Worm (Caenorhabditis elegans): ENCODE results near the gene C34F6.7.

C34F6.7 gene

DNA sequence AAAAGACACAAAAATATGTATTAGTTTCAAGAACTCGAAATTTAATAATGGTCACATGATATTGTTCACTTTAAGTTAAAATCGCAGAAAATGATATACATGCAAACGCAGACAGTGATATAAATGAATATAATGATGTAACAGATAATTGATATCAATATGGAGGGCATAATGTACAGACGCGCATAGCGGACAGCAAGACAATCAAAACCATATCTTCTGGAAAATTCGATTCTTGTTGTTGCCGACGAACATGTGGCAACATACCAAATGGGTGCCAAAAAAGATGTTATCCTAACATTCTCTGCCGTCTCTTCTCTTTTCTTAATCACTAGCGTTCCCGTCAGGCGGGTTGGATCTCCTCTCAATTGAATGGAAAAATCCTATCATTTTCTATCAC lies 24.8 kb downstream of the C34F6.7 start:
- TF ChIP-seq skn-1 (tag; optimal IDR thresholded peaks at IDR 0.05), result no peak
- no peak for TF ChIP-seq alr-1 (tag; optimal IDR thresholded peaks at IDR 0.05)
- no peak for TF ChIP-seq lin-39 (tag; optimal IDR thresholded peaks at IDR 0.05)
- TF ChIP-seq nhr-129 (tag; optimal IDR thresholded peaks at IDR 0.05), result no peak
- peak; percentile 21 for TF ChIP-seq sma-3 (GFP tag; optimal IDR thresholded peaks at IDR 0.05)
- TF ChIP-seq nhr-21 (tag; optimal IDR thresholded peaks at IDR 0.05), result peak; percentile 45

DNA sequence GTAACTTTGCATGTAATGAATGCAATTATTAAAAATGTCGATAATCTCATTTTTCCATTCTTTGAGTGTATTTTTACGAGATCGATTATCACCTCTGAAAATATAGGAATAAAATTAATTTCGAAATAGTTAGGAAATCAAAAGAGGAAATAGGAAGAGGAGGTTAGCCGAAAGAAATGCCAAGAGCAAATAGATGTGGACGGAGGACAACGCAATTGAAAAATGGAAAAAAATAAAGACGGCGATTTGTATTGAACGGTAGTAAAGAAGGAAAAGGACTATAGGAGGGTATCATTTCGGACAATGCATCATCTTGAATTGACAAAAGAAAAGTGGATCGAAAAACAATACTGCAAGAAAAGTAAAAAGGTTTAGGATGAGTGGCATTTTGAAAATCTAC lies 25.8 kb downstream of the C34F6.7 start, which contains the start of gene F13D2.1:
Gene F13D2.1, minus strand, starts transcription at position 101 of the 400 bp plus-strand sequence.
- TF ChIP-seq nhr-25 (tag; optimal IDR thresholded peaks at IDR 0.05) (no peak), ztf-4 (tag; optimal IDR thresholded peaks at IDR 0.05) (no peak), unc-55 (GFP tag; optimal IDR thresholded peaks at IDR 0.05) (no peak), nhr-21 (tag; optimal IDR thresholded peaks at IDR 0.05) (no peak), elt-1 (tag; optimal IDR thresholded peaks at IDR 0.05) (no peak), egl-27 (tag; optimal IDR thresholded peaks at IDR 0.05) (no peak), ama-1 (optimal IDR thresholded peaks at IDR 0.05) (no peak)

DNA sequence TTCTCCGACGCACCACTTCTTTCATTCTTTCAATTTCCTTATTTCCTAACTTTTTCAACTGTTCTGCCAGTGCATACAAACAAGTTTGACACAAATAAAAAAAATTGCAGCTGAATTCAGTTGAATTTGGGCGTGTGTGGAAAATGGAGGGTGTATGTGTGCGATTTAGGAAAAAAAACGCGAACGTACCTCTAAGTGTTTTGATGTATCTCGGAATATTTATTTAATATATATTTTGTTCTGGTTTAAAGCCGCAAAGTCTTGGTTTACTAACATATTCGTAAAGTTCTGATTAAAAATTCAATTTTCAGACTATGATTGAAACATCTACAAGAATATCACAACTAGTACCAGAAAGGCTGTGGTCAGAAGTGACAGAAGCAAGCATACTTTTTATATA lies 29.8 kb downstream of the C34F6.7 start, which contains the start of gene gnrr-7:
Gene gnrr-7, plus strand, starts transcription at position 301 of the 400 bp plus-strand sequence.
- TF ChIP-seq sma-3 (GFP tag; optimal IDR thresholded peaks at IDR 0.05) (no peak), fos-1 (tag; optimal IDR thresholded peaks at IDR 0.05) (no peak), F13H6.1 (tag; optimal IDR thresholded peaks at IDR 0.05) (no peak), C34F6.9 (tag; optimal IDR thresholded peaks at IDR 0.05) (no peak), ztf-11 (tag; optimal IDR thresholded peaks at IDR 0.05) (no peak), unc-62 (GFP tag; optimal IDR thresholded peaks at IDR 0.05) (no peak), alr-1 (tag; optimal IDR thresholded peaks at IDR 0.05) (no peak), crh-2 (tag; optimal IDR thresholded peaks at IDR 0.05) (no peak), lin-11 (tag; optimal IDR thresholded peaks at IDR 0.05) (no peak), aly-2 (tag; optimal IDR thresholded peaks at IDR 0.05) (no peak), ztf-1 (GFP tag; conservative IDR thresholded peaks at IDR 0.05) (no peak), blmp-1 (tag; optimal IDR thresholded peaks at IDR 0.05; ENCODE audit: insufficient read depth) (no peak), egl-27 (tag; optimal IDR thresholded peaks at IDR 0.05) (no peak), lin-39 (tag; optimal IDR thresholded peaks at IDR 0.05) (no peak), ceh-82 (tag; optimal IDR thresholded peaks at IDR 0.05) (no peak), nhr-10 (tag; optimal IDR thresholded peaks at IDR 0.05) (no peak), zag-1 (tag; optimal IDR thresholded peaks at IDR 0.05) (no peak)

DNA sequence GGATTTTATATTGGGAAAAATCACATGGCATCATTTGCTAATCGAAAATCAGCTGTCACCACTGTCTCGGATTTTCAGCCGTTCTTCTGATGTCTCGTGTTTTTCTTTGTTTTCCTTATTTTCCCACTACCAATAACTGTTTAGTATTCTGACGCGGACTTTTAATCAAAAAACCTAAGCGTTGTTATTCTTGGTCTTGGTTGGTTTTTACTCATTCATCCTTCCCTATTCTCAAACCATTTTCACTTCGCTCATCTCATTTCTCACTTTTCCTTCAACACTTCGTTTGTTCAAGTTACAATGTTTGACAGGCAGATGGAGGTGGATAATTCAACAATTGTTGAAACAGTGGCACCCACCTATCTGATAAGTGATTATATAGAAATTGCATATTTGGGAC lies 36.7 kb downstream of the C34F6.7 start, which contains the start of gene gnrr-6:
Gene gnrr-6, plus strand, starts transcription at position 301 of the 400 bp plus-strand sequence.
- TF ChIP-seq mab-5 (tag; optimal IDR thresholded peaks at IDR 0.05) (no peak), nhr-11 (tag; optimal IDR thresholded peaks at IDR 0.05) (no peak), unc-62 (GFP tag; optimal IDR thresholded peaks at IDR 0.05) (no peak), nhr-21 (tag; optimal IDR thresholded peaks at IDR 0.05) (no peak), ztf-4 (tag; optimal IDR thresholded peaks at IDR 0.05) (no peak), sem-4 (tag; optimal IDR thresholded peaks at IDR 0.05) (no peak), lin-13 (GFP tag; optimal IDR thresholded peaks at IDR 0.05) (no peak), lin-39 (tag; optimal IDR thresholded peaks at IDR 0.05) (no peak), aly-2 (tag; optimal IDR thresholded peaks at IDR 0.05) (no peak), sma-9 (GFP tag; optimal IDR thresholded peaks at IDR 0.05) (no peak), sma-9 (tag; optimal IDR thresholded peaks at IDR 0.05) (no peak), nhr-6 (tag; optimal IDR thresholded peaks at IDR 0.05) (no peak), nhr-12 (tag; optimal IDR thresholded peaks at IDR 0.05) (no peak), R02D3.7 (tag; optimal IDR thresholded peaks at IDR 0.05) (no peak), ceh-82 (tag; optimal IDR thresholded peaks at IDR 0.05) (no peak)

DNA sequence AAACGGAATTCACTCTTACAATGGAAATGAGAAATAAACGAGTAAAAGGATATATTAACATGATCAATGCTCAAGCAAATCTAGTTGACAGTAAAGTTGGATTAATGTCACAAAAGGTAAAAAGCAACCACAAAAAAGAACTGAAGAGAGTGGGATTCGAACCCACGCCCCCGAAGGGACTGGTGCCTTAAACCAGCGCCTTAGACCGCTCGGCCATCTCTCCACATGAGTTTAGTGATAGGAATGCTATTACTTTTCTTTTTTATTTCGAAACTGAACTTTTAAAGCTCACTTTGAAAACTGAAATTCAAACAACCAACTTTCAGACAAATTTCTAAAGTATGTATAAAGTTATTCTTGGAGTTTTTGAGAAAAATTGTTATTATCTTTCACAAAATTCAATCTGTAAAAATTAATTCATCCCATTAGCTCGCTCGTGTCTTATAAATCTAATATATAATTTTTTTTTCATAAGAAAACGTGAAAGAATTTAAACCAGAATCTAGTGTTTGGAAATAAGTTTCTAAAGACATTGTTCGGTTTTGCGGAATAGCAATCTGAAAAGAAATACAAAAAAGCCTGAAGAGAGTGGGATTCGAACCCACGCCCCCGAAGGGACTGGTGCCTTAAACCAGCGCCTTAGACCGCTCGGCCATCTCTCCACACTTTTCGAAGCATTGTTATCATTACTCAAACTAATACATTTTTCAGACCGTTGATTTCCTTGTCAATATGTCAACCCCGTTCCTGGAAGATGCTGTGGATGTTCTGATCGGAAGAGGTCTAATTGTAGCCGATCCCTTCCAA lies 52.3 kb downstream of the C34F6.7 start:
- no peak for TF ChIP-seq nhr-23 (tag; optimal IDR thresholded peaks at IDR 0.05)
- no peak for TF ChIP-seq alr-1 (tag; optimal IDR thresholded peaks at IDR 0.05)
- no peak for TF ChIP-seq F13H6.1 (tag; optimal IDR thresholded peaks at IDR 0.05)
- TF ChIP-seq unc-55 (GFP tag; optimal IDR thresholded peaks at IDR 0.05), result no peak
- no peak for TF ChIP-seq skn-1 (tag; optimal IDR thresholded peaks at IDR 0.05)
- TF ChIP-seq ceh-82 (tag; optimal IDR thresholded peaks at IDR 0.05), result no peak
- TF ChIP-seq ceh-16 (tag; optimal IDR thresholded peaks at IDR 0.05), result no peak
- TF ChIP-seq lin-39 (tag; optimal IDR thresholded peaks at IDR 0.05), result no peak
- TF ChIP-seq ama-1 (optimal IDR thresholded peaks at IDR 0.05), result no peak
- no peak for TF ChIP-seq zag-1 (tag; optimal IDR thresholded peaks at IDR 0.05)
- TF ChIP-seq dmd-4 (tag; optimal IDR thresholded peaks at IDR 0.05), result no peak
- no peak for TF ChIP-seq egl-27 (tag; optimal IDR thresholded peaks at IDR 0.05)
- TF ChIP-seq lin-11 (tag; optimal IDR thresholded peaks at IDR 0.05), result no peak
- TF ChIP-seq blmp-1 (tag; optimal IDR thresholded peaks at IDR 0.05; ENCODE audit: insufficient read depth), result no peak
- TF ChIP-seq snpc-4 (tag; optimal IDR thresholded peaks at IDR 0.05), result no peak
- TF ChIP-seq fos-1 (tag; optimal IDR thresholded peaks at IDR 0.05), result no peak
- TF ChIP-seq nhr-77 (tag; optimal IDR thresholded peaks at IDR 0.05), result no peak
- no peak for TF ChIP-seq Y55F3AM.14 (GFP tag; optimal IDR thresholded peaks at IDR 0.05)
- no peak for TF ChIP-seq crh-2 (tag; optimal IDR thresholded peaks at IDR 0.05)
- TF ChIP-seq nhr-10 (tag; optimal IDR thresholded peaks at IDR 0.05), result no peak

Measured in whole organism, L2 larva.